Worm (Caenorhabditis elegans): ENCODE results near the gene tomm-20.

ce11 chrV:12349365-12349764 lies 6.1 kb upstream of the tomm-20 start:
- TF ChIP-seq W03F9.2 (tag; optimal IDR thresholded peaks at IDR 0.05) (no peak), him-1 (tag; optimal IDR thresholded peaks at IDR 0.05) (no peak)
